Fruit fly (Drosophila melanogaster): ENCODE results near the gene ScsbetaA.

dm6 chr3R:8915537-8916332 lies 22.8 kb upstream of the ScsbetaA start:
- TF ChIP-seq CG12391 (tag; optimal IDR thresholded peaks at IDR 0.05) (no peak), CG10147 (GFP tag; optimal IDR thresholded peaks at IDR 0.05) (no peak), fd64A (GFP tag; optimal IDR thresholded peaks at IDR 0.05) (no peak), CG11456 (GFP tag; IDR thresholded peaks at IDR 0.05) (no peak), CG2712 (tag; optimal IDR thresholded peaks at IDR 0.05) (no peak), CG34224 (GFP tag; IDR thresholded peaks at IDR 0.05; ENCODE audit: partially characterized antibody) (no peak), CG10431 (GFP tag; optimal IDR thresholded peaks at IDR 0.05) (no peak), unc-4 (GFP tag; IDR thresholded peaks at IDR 0.05; ENCODE audit: partially characterized antibody) (no peak), crp (GFP tag; optimal IDR thresholded peaks at IDR 0.05) (no peak), CG12236 (GFP tag; optimal IDR thresholded peaks at IDR 0.05) (no peak), eve (GFP tag; optimal IDR thresholded peaks at IDR 0.05) (no peak)
